Fruit fly (Drosophila melanogaster) whole organism, embryonic: ENCODE measurements around the gene Hs6st.

Source experiments
- Bdp1 ChIP-seq: fragments of 200-800 bp; sonication (Bioruptor generic); optimal IDR thresholded peaks from 3 replicates; lab custom pipeline; 2016; ENCODE audit warnings: missing biosample characterization, missing genetic modification characterization
- CG10274 ChIP-seq: fragments of 200-800 bp; sonication (Bioruptor generic); optimal IDR thresholded peaks from 3 replicates; lab custom pipeline; 2017; ENCODE audit warnings: missing biosample characterization, mild to moderate bottlenecking, missing genetic modification characterization
- CG12219 ChIP-seq: fragments of 200-800 bp; sonication (Bioruptor generic); optimal IDR thresholded peaks from 3 replicates; lab custom pipeline; 2018; ENCODE audit warnings: missing biosample characterization, mild to moderate bottlenecking, missing genetic modification characterization
- CG12236 ChIP-seq: fragments of 200-800 bp; sonication (Bioruptor generic); optimal IDR thresholded peaks from 2 replicates; lab custom pipeline; 2016; ENCODE audit warnings: missing biosample characterization, missing genetic modification characterization
- CG14014 ChIP-seq: fragments of 200-800 bp; sonication (Bioruptor generic); IDR thresholded peaks from 2 replicates; pipeline ENCODE4 v1.3.6; 2022; ENCODE audit warnings: missing biosample characterization, missing genetic modification characterization
- CG14050 ChIP-seq: fragments of 200-800 bp; sonication (Bioruptor generic); IDR thresholded peaks from 3 replicates; pipeline ENCODE4 v1.3.6; 2022; ENCODE audit warnings: missing biosample characterization, missing genetic modification characterization
- CG14860 ChIP-seq: fragments of 200-800 bp; sonication (Bioruptor generic); IDR thresholded peaks from 3 replicates; pipeline ENCODE4 v1.3.6; 2022; ENCODE audit warnings: missing biosample characterization, missing genetic modification characterization; ENCODE audit not compliant: partially characterized antibody
- CG17568 ChIP-seq: fragments of 200-800 bp; sonication (Bioruptor generic); optimal IDR thresholded peaks from 2 replicates; lab custom pipeline; 2018; ENCODE audit warnings: missing biosample characterization, mild to moderate bottlenecking, missing genetic modification characterization, moderate library complexity
- CG18476 ChIP-seq: fragments of 200-800 bp; sonication (Bioruptor generic); optimal IDR thresholded peaks from 2 replicates; lab custom pipeline; 2016; ENCODE audit warnings: missing biosample characterization, mild to moderate bottlenecking, missing genetic modification characterization
- CG18619 ChIP-seq: fragments of 200-800 bp; sonication (Bioruptor generic); optimal IDR thresholded peaks from 3 replicates; lab custom pipeline; 2017; ENCODE audit warnings: missing biosample characterization, mild to moderate bottlenecking, missing genetic modification characterization
- CG2875 ChIP-seq: fragments of 200-800 bp; sonication (Bioruptor generic); optimal IDR thresholded peaks from 2 replicates; lab custom pipeline; 2017; ENCODE audit warnings: missing biosample characterization, mild to moderate bottlenecking, missing genetic modification characterization, missing genetic modification reagents
- CG30431 ChIP-seq: fragments of 200-800 bp; sonication (Bioruptor generic); optimal IDR thresholded peaks from 2 replicates; lab custom pipeline; 2017; ENCODE audit warnings: missing biosample characterization, missing genetic modification characterization
- CG3163 ChIP-seq: fragments of 200-800 bp; sonication (Bioruptor generic); optimal IDR thresholded peaks from 3 replicates; lab custom pipeline; 2016; ENCODE audit warnings: missing biosample characterization, missing genetic modification characterization
- CG34376 ChIP-seq: fragments of 200-800 bp; sonication (Bioruptor generic); optimal IDR thresholded peaks from 2 replicates; lab custom pipeline; 2018; ENCODE audit warnings: missing biosample characterization, mild to moderate bottlenecking, missing genetic modification characterization
- CG4404 ChIP-seq: fragments of 200-800 bp; sonication (Bioruptor generic); IDR thresholded peaks from 2 replicates; pipeline ENCODE4 v1.3.6; 2022; ENCODE audit warnings: missing biosample characterization, missing genetic modification characterization
- CG6254 ChIP-seq: fragments of 200-800 bp; sonication (Bioruptor generic); optimal IDR thresholded peaks from 3 replicates; lab custom pipeline; 2017; ENCODE audit warnings: mild to moderate bottlenecking, missing biosample characterization, missing genetic modification reagents, missing genetic modification characterization
- CG7271 ChIP-seq: fragments of 200-800 bp; sonication (Bioruptor generic); optimal IDR thresholded peaks from 2 replicates; lab custom pipeline; 2018; ENCODE audit warnings: missing biosample characterization, mild to moderate bottlenecking, missing genetic modification characterization, moderate library complexity
- CG8388 ChIP-seq: fragments of 200-800 bp; sonication (Bioruptor generic); optimal IDR thresholded peaks from 2 replicates; lab custom pipeline; 2019; ENCODE audit warnings: missing biosample characterization, mild to moderate bottlenecking, missing genetic modification characterization, moderate library complexity
- CG8478 ChIP-seq: fragments of >200 bp; optimal IDR thresholded peaks from 2 replicates; lab custom pipeline; 2018
- H15 ChIP-seq: fragments of 200-800 bp; sonication (Bioruptor generic); IDR thresholded peaks from 3 replicates; pipeline ENCODE4 v1.3.6; 2022; ENCODE audit warnings: missing biosample characterization, missing genetic modification characterization
- HLH3B ChIP-seq: fragments of 200-800 bp; sonication (Bioruptor generic); IDR thresholded peaks from 2 replicates; pipeline ENCODE4 v1.3.6; 2022; ENCODE audit warnings: missing biosample characterization, missing genetic modification characterization
- Jarid2 ChIP-seq: fragments of 200-800 bp; sonication (Bioruptor generic); optimal IDR thresholded peaks from 3 replicates; lab custom pipeline; 2017; ENCODE audit warnings: mild to moderate bottlenecking, missing biosample characterization, missing genetic modification reagents, missing genetic modification characterization
- Neu2 ChIP-seq: fragments of 200-800 bp; sonication (Bioruptor generic); optimal IDR thresholded peaks from 3 replicates; lab custom pipeline; 2016; ENCODE audit warnings: missing biosample characterization, missing genetic modification characterization, borderline replicate concordance
- Nf-YA ChIP-seq: fragments of 200-800 bp; sonication (Bioruptor generic); IDR thresholded peaks from 2 replicates; pipeline ENCODE4 v1.3.6; 2022; ENCODE audit warnings: missing biosample characterization, missing genetic modification characterization
- Oaz ChIP-seq: fragments of 200-800 bp; sonication (Bioruptor generic); IDR thresholded peaks from 2 replicates; pipeline ENCODE4 v1.3.6; 2022; ENCODE audit warnings: missing biosample characterization, missing genetic modification characterization
- Optix ChIP-seq: fragments of 200-800 bp; sonication (Bioruptor generic); IDR thresholded peaks from 3 replicates; pipeline ENCODE4 v1.3.6; 2022; ENCODE audit warnings: missing biosample characterization, missing genetic modification characterization
- Ptx1 ChIP-seq: fragments of 200-800 bp; sonication (Bioruptor generic); IDR thresholded peaks from 2 replicates; pipeline ENCODE4 v1.3.6; 2022; ENCODE audit warnings: missing biosample characterization, missing genetic modification characterization
- Sox102F ChIP-seq: fragments of 200-800 bp; sonication (Bioruptor generic); optimal IDR thresholded peaks from 2 replicates; lab custom pipeline; 2018; ENCODE audit warnings: missing biosample characterization, mild to moderate bottlenecking, missing genetic modification characterization, moderate library complexity
- ab ChIP-seq: fragments of 200-800 bp; sonication (Bioruptor generic); optimal IDR thresholded peaks from 2 replicates; lab custom pipeline; 2016; ENCODE audit warnings: missing biosample characterization, missing genetic modification characterization
- al ChIP-seq: fragments of 200-800 bp; sonication (Bioruptor generic); IDR thresholded peaks from 2 replicates; pipeline ENCODE4 v1.3.6; 2022; ENCODE audit warnings: missing biosample characterization, missing genetic modification characterization
- az2 ChIP-seq: fragments of 200-800 bp; sonication (Bioruptor generic); optimal IDR thresholded peaks from 3 replicates; lab custom pipeline; 2016; ENCODE audit warnings: missing biosample characterization, missing genetic modification characterization
- bigmax ChIP-seq: fragments of 200-800 bp; sonication (Bioruptor generic); optimal IDR thresholded peaks from 2 replicates; lab custom pipeline; 2018; ENCODE audit warnings: missing biosample characterization, mild to moderate bottlenecking, missing genetic modification characterization
- caup ChIP-seq: fragments of 200-800 bp; sonication (Bioruptor generic); optimal IDR thresholded peaks from 3 replicates; lab custom pipeline; 2017; ENCODE audit warnings: missing biosample characterization, mild to moderate bottlenecking, missing genetic modification characterization, moderate library complexity; ENCODE audit not compliant: severe bottlenecking
- chn ChIP-seq: fragments of 200-800 bp; sonication (Bioruptor generic); optimal IDR thresholded peaks from 2 replicates; lab custom pipeline; 2016; ENCODE audit warnings: missing biosample characterization, missing genetic modification characterization
- corto ChIP-seq: fragments of 200-800 bp; sonication (Bioruptor generic); optimal IDR thresholded peaks from 2 replicates; lab custom pipeline; 2016; ENCODE audit warnings: missing biosample characterization, mild to moderate bottlenecking, missing genetic modification characterization, moderate library complexity
- esg ChIP-seq: fragments of 200-800 bp; sonication (Bioruptor generic); conservative IDR thresholded peaks from 2 replicates; pipeline ENCODE4 v1.3.6; 2022; ENCODE audit warnings: missing biosample characterization, missing genetic modification characterization
- ftz-f1 ChIP-seq: fragments of 200-800 bp; sonication (Bioruptor generic); optimal IDR thresholded peaks from 2 replicates; lab custom pipeline; 2016; ENCODE audit warnings: missing biosample characterization, missing genetic modification characterization
- gro ChIP-seq: fragments of 200-800 bp; sonication (Bioruptor generic); optimal IDR thresholded peaks from 2 replicates; lab custom pipeline; 2016; ENCODE audit warnings: missing biosample characterization, missing genetic modification characterization
- ind ChIP-seq: fragments of 200-800 bp; sonication (Bioruptor generic); optimal IDR thresholded peaks from 3 replicates; lab custom pipeline; 2016; ENCODE audit warnings: missing biosample characterization, missing genetic modification characterization
- kay ChIP-seq: fragments of 200-800 bp; sonication (Bioruptor generic); optimal IDR thresholded peaks from 2 replicates; lab custom pipeline; 2016; ENCODE audit warnings: missing biosample characterization, missing genetic modification characterization
- lab ChIP-seq: fragments of 200-800 bp; sonication (Bioruptor generic); optimal IDR thresholded peaks from 3 replicates; lab custom pipeline; 2017; ENCODE audit warnings: missing biosample characterization, missing genetic modification characterization, mild to moderate bottlenecking, moderate library complexity, missing genetic modification reagents
- lbe ChIP-seq: fragments of 200-800 bp; sonication (Bioruptor generic); optimal IDR thresholded peaks from 2 replicates; lab custom pipeline; 2016; ENCODE audit warnings: missing biosample characterization, mild to moderate bottlenecking, missing genetic modification characterization
- nom ChIP-seq: fragments of 200-800 bp; sonication (Bioruptor generic); optimal IDR thresholded peaks from 2 replicates; lab custom pipeline; 2017; ENCODE audit warnings: missing biosample characterization, missing genetic modification characterization, mild to moderate bottlenecking, moderate library complexity, missing genetic modification reagents
- pfk ChIP-seq: fragments of 200-800 bp; sonication (Bioruptor generic); optimal IDR thresholded peaks from 2 replicates; lab custom pipeline; 2018; ENCODE audit warnings: missing biosample characterization, mild to moderate bottlenecking, missing genetic modification characterization, moderate library complexity
- row ChIP-seq: fragments of 200-800 bp; sonication (Bioruptor generic); IDR thresholded peaks from 3 replicates; pipeline ENCODE4 v1.3.6; 2022; ENCODE audit warnings: missing biosample characterization, missing genetic modification characterization
- seq ChIP-seq: fragments of 200-800 bp; sonication (Bioruptor generic); IDR thresholded peaks from 2 replicates; pipeline ENCODE4 v1.3.6; 2022; ENCODE audit warnings: missing biosample characterization, missing genetic modification characterization
- sim ChIP-seq: fragments of 200-800 bp; sonication (Bioruptor generic); IDR thresholded peaks from 2 replicates; pipeline ENCODE4 v1.3.6; 2022; ENCODE audit warnings: missing biosample characterization, missing genetic modification characterization
- slp2 ChIP-seq: fragments of 200-800 bp; sonication (Bioruptor generic); optimal IDR thresholded peaks from 2 replicates; lab custom pipeline; 2016; ENCODE audit warnings: missing biosample characterization, missing genetic modification characterization
- tap ChIP-seq: fragments of 200-800 bp; optimal IDR thresholded peaks from 3 replicates; lab custom pipeline; 2019; ENCODE audit warnings: missing biosample characterization, mild to moderate bottlenecking, missing genetic modification characterization, moderate library complexity
- tio ChIP-seq: fragments of 200-800 bp; sonication (Bioruptor generic); optimal IDR thresholded peaks from 2 replicates; lab custom pipeline; 2017; ENCODE audit warnings: missing biosample characterization, missing genetic modification characterization, inconsistent platforms
- wek ChIP-seq: fragments of 200-800 bp; sonication (Bioruptor generic); optimal IDR thresholded peaks from 3 replicates; lab custom pipeline; 2018; ENCODE audit warnings: missing biosample characterization, mild to moderate bottlenecking, missing genetic modification characterization, moderate library complexity

Hs6st gene

dm6 chr3R:19892046-19892445 lies 116.3 kb downstream of the Hs6st start (continued):
- TF ChIP-seq tio (GFP tag; lab: Kevin White, UChicago) (peak; percentile 39), seq (GFP tag; lab: Robert Waterston, UW) (peak; percentile 71), CG34376 (GFP tag; lab: Kevin White, UChicago) (peak; percentile 20), CG14860 (GFP tag; lab: Robert Waterston, UW) (peak; percentile 47; the same call in 1 of the 3 replicates), Neu2 (GFP tag; lab: Kevin White, UChicago) (peak; percentile 31), esg (GFP tag; lab: Robert Waterston, UW) (peak; percentile 73), ind (GFP tag; lab: Kevin White, UChicago) (peak; percentile 80), nom (GFP tag; lab: Kevin White, UChicago) (no peak), CG6254 (GFP tag; lab: Kevin White, UChicago) (peak; percentile 53), tap (peak; percentile 71), H15 (GFP tag; lab: Robert Waterston, UW) (peak; percentile 68), Ptx1 (GFP tag; lab: Robert Waterston, UW) (peak; percentile 87), CG14050 (GFP tag; lab: Robert Waterston, UW) (peak; percentile 38; the same call in 1 of the 3 replicates), wek (GFP tag; lab: Kevin White, UChicago) (peak; percentile 66), Oaz (GFP tag; lab: Robert Waterston, UW) (0 out of 2 replicates have a peak, but pooled peaks have one; percentile 20), Sox102F (GFP tag; lab: Kevin White, UChicago) (peak; percentile 66), CG2875 (GFP tag; lab: Kevin White, UChicago) (peak; percentile 24), CG17568 (GFP tag; lab: Kevin White, UChicago) (peak; percentile 59), Nf-YA (GFP tag; lab: Robert Waterston, UW) (0 out of 2 replicates have a peak, but pooled peaks have one; percentile 43), CG3163 (GFP tag; lab: Kevin White, UChicago) (peak; percentile 25), CG7271 (tag; lab: Kevin White, UChicago) (peak; percentile 9), pfk (GFP tag; lab: Kevin White, UChicago) (no peak), CG4404 (peak; percentile 64), ab (no peak), chn (peak; percentile 38), CG18619 (GFP tag; lab: Kevin White, UChicago) (peak; percentile 39), corto (no peak), CG18476 (GFP tag; lab: Kevin White, UChicago) (peak; percentile 49), sim (GFP tag; lab: Robert Waterston, UW) (no peak), lab (GFP tag; lab: Kevin White, UChicago) (peak; percentile 70), ftz-f1 (no peak), kay (GFP tag; lab: Kevin White, UChicago) (peak; percentile 17), HLH3B (GFP tag; lab: Robert Waterston, UW) (peak; percentile 52; the same call in 1 of the 2 replicates), CG10274 (GFP tag; lab: Kevin White, UChicago) (peak; percentile 50), caup (GFP tag; lab: Kevin White, UChicago) (peak; percentile 54), CG30431 (peak; percentile 62), gro (GFP tag; lab: Kevin White, UChicago) (peak; percentile 26), az2 (GFP tag; lab: Kevin White, UChicago) (peak; percentile 53), Jarid2 (GFP tag; lab: Kevin White, UChicago) (peak; percentile 41), CG8388 (GFP tag; lab: Kevin White, UChicago) (peak; percentile 61), lbe (GFP tag; lab: Kevin White, UChicago) (no peak), row (GFP tag; lab: Robert Waterston, UW) (peak; percentile 92), bigmax (no peak), CG12236 (GFP tag; lab: Kevin White, UChicago) (peak; percentile 45), slp2 (peak; percentile 33), Optix (GFP tag; lab: Robert Waterston, UW) (peak; percentile 71), al (GFP tag; lab: Robert Waterston, UW) (peak; percentile 76), CG8478 (no peak), CG12219 (peak; percentile 72), CG14014 (GFP tag; lab: Robert Waterston, UW) (peak; percentile 79), Bdp1 (GFP tag; lab: Kevin White, UChicago) (peak; percentile 12)
